Fruit fly (Drosophila melanogaster): Measurements from ENCODE around the gene Gbeta5.

Gene Gbeta5

dm6 chrX:8122834-8123233 is 29.2 kb downstream of the Gbeta5 start (continued):
- TF ChIP-seq CG18011 (GFP tag; optimal IDR thresholded peaks at IDR 0.05): no peak
- TF ChIP-seq D19A (tag; optimal IDR thresholded peaks at IDR 0.05): peak; percentile 21
- TF ChIP-seq CG12744 (GFP tag; optimal IDR thresholded peaks at IDR 0.05): no peak
- TF ChIP-seq Lpt (GFP tag; optimal IDR thresholded peaks at IDR 0.05): no peak
- TF ChIP-seq CG3407 (GFP tag; optimal IDR thresholded peaks at IDR 0.05): peak; percentile 3
- peak; percentile 18 for TF ChIP-seq Sox100B (GFP tag; optimal IDR thresholded peaks at IDR 0.05)
- TF ChIP-seq dmrt99B (tag; optimal IDR thresholded peaks at IDR 0.05): peak; percentile 26
- peak; percentile 56 for TF ChIP-seq CG18262 (tag; optimal IDR thresholded peaks at IDR 0.05)
- TF ChIP-seq sima (GFP tag; optimal IDR thresholded peaks at IDR 0.05): no peak
- TF ChIP-seq Dip2 (GFP tag; IDR thresholded peaks at IDR 0.05): no peak
- TF ChIP-seq Taf1 (GFP tag; IDR thresholded peaks at IDR 0.05): no peak
- TF ChIP-seq ro (GFP tag; IDR thresholded peaks at IDR 0.05): no peak
- no peak for TF ChIP-seq CG17385 (GFP tag; optimal IDR thresholded peaks at IDR 0.05)
- no peak for TF ChIP-seq ap (GFP tag; IDR thresholded peaks at IDR 0.05)
- TF ChIP-seq CG17829 (tag; optimal IDR thresholded peaks at IDR 0.05): peak; percentile 34
- peak; percentile 11 for TF ChIP-seq trem (tag; optimal IDR thresholded peaks at IDR 0.05)
- TF ChIP-seq Atf3 (GFP tag; optimal IDR thresholded peaks at IDR 0.05): no peak
- no peak for TF ChIP-seq psq (GFP tag; optimal IDR thresholded peaks at IDR 0.05)
- peak; percentile 2 for TF ChIP-seq CG33557 (GFP tag; optimal IDR thresholded peaks at IDR 0.05)
- peak; percentile 5 for TF ChIP-seq CG16863 (GFP tag; optimal IDR thresholded peaks at IDR 0.05)
- TF ChIP-seq CG30403 (GFP tag; optimal IDR thresholded peaks at IDR 0.05): peak; percentile 15
- no peak for TF ChIP-seq CG15011 (GFP tag; optimal IDR thresholded peaks at IDR 0.05)
- peak; percentile 17; the same call in 1 of the 2 replicates for TF ChIP-seq Xrp1 (GFP tag; IDR thresholded peaks at IDR 0.05)
- no peak for TF ChIP-seq schlank (tag; optimal IDR thresholded peaks at IDR 0.05)
- TF ChIP-seq CG9797 (GFP tag; optimal IDR thresholded peaks at IDR 0.05): no peak
- TF ChIP-seq CG2116 (GFP tag; optimal IDR thresholded peaks at IDR 0.05): peak; percentile 12
- no peak for TF ChIP-seq CG34376 (GFP tag; optimal IDR thresholded peaks at IDR 0.05)
- peak in 1 of 2 experiments; percentile 5 for TF ChIP-seq chif (GFP tag; optimal IDR thresholded peaks at IDR 0.05)
- TF ChIP-seq Spps (tag; optimal IDR thresholded peaks at IDR 0.05): no peak
- no peak for TF ChIP-seq luna (GFP tag; optimal IDR thresholded peaks at IDR 0.05)
- no peak for TF ChIP-seq CG30431 (GFP tag; optimal IDR thresholded peaks at IDR 0.05)
- TF ChIP-seq CG17361 (GFP tag; IDR thresholded peaks at IDR 0.05): 0 out of 3 replicates have a peak, but pooled peaks have one; percentile 29
- TF ChIP-seq CG11456 (GFP tag; IDR thresholded peaks at IDR 0.05): no peak

- TF ChIP-seq NfI (GFP tag; optimal IDR thresholded peaks at IDR 0.05) (no peak), CG6765 (GFP tag; optimal IDR thresholded peaks at IDR 0.05) (no peak), CG7271 (tag; optimal IDR thresholded peaks at IDR 0.05) (no peak), CG3995 (GFP tag; optimal IDR thresholded peaks at IDR 0.05) (no peak), stwl (tag; optimal IDR thresholded peaks at IDR 0.05) (peak; percentile 52), sens (GFP tag) (no peak), vvl (GFP tag; IDR thresholded peaks at IDR 0.05) (peak; percentile 85), dimm (GFP tag; IDR thresholded peaks at IDR 0.05) (no peak), Blimp-1 (GFP tag; optimal IDR thresholded peaks at IDR 0.05) (no peak), Mrtf (GFP tag; IDR thresholded peaks at IDR 0.05) (no peak), Ets97D (GFP tag; optimal IDR thresholded peaks at IDR 0.05) (no peak), tap (tag; optimal IDR thresholded peaks at IDR 0.05) (no peak), CG13287 (GFP tag; IDR thresholded peaks at IDR 0.05; ENCODE audit: partially characterized antibody) (peak; percentile 27; the same call in 1 of the 2 replicates), CG17829 (tag; optimal IDR thresholded peaks at IDR 0.05) (no peak), Doc2 (GFP tag; IDR thresholded peaks at IDR 0.05) (no peak), CG8281 (tag; optimal IDR thresholded peaks at IDR 0.05) (no peak), CG15514 (GFP tag; optimal IDR thresholded peaks at IDR 0.05) (peak; percentile 75), MBD-R2 (GFP tag; IDR thresholded peaks at IDR 0.05) (peak; percentile 77), CG10543 (GFP tag; optimal IDR thresholded peaks at IDR 0.05) (no peak), Dek (tag; optimal IDR thresholded peaks at IDR 0.05) (no peak), gro (GFP tag; optimal IDR thresholded peaks at IDR 0.05) (no peak)
These were observed 31.1 kb downstream of the Gbeta5 start, which contains the start of gene CG2260 for dm6 chrX:8120939-8121338. CG2260 (minus strand) TSS chrX:8121147.

All from whole organism, embryonic.